Worm (Caenorhabditis elegans) whole organism, L4 larva: Measurements from ENCODE around the gene srt-65.

Experiments used
- aha-1 ChIP-seq: fragments of 150-350 bp; peaks from one replicate; lab custom pipeline; 2014; ENCODE audit warnings: missing biosample characterization, missing genetic modification characterization
- aly-2 ChIP-seq: sonication (generic microtip); optimal IDR thresholded peaks from 2 replicates; lab custom pipeline; 2018; ENCODE audit warnings: missing biosample characterization, missing genetic modification characterization
- ceh-82 ChIP-seq: sonication (generic microtip); optimal IDR thresholded peaks from 2 replicates; lab custom pipeline; 2017; ENCODE audit warnings: missing biosample characterization, missing genetic modification characterization
- lin-38 ChIP-seq: fragments of 200-800 bp; sonication (Bioruptor generic); IDR thresholded peaks from 2 replicates; pipeline ENCODE4 v1.3.6; 2022; ENCODE audit warnings: missing genetic modification reagents, missing genetic modification characterization, missing compliant biosample characterization
- mxl-2 ChIP-seq: fragments of 200-800 bp; sonication (Bioruptor generic); conservative IDR thresholded peaks from 2 replicates; pipeline ENCODE4 v1.3.6; 2022; ENCODE audit warnings: missing genetic modification reagents, missing genetic modification characterization, missing compliant biosample characterization
- unc-62 ChIP-seq, 3 experiments: fragments of 150-350 bp in 1 of 3; sonication (generic microtip); optimal IDR thresholded peaks in 2 of 3; peaks in 1 of 3; 1 replicate in 1 of 3; 2 replicates in 2 of 3; lab custom pipeline; 2014 to 2017; ENCODE audit warnings: missing biosample characterization in 3 of 3, missing genetic modification characterization in 3 of 3, missing genetic modification reagents in 3 of 3, missing genotype in 1 of 3
- zfp-3 ChIP-seq: fragments of 200-800 bp; sonication (Bioruptor generic); conservative IDR thresholded peaks from 2 replicates; pipeline ENCODE4 v1.3.6; 2022; ENCODE audit warnings: missing genetic modification reagents, missing genetic modification characterization, missing compliant biosample characterization

srt-65 gene

ce11 chrV:5131380-5131779 lies 41.4 kb downstream of the srt-65 start (continued):
- TF ChIP-seq unc-62 (GFP tag; optimal IDR thresholded peaks at IDR 0.05 in 1 of 2; lab: Kevin White, UChicago), result peak in 1 of 2 experiments; percentile 85
- no peak for TF ChIP-seq unc-62 (tag; optimal IDR thresholded peaks at IDR 0.05; lab: Kevin White, UChicago)

- TF ChIP-seq ceh-82 (no peak), aha-1 (tag; lab: Kevin White, UChicago) (peak; percentile 79), unc-62 (GFP tag; optimal IDR thresholded peaks at IDR 0.05 in 1 of 2; lab: Kevin White, UChicago) (peak in 1 of 2 experiments; percentile 4), unc-62 (tag; optimal IDR thresholded peaks at IDR 0.05; lab: Kevin White, UChicago) (no peak)
Measured at ce11 chrV:5130018-5130417, 42.7 kb downstream of the srt-65 start, which contains the start of gene F14F9.8. F14F9.8 (plus strand) TSS chrV:5130318.

- TF ChIP-seq ceh-82 (no peak), zfp-3 (GFP tag; lab: Robert Waterston, UW) (no peak), lin-38 (GFP tag; lab: Robert Waterston, UW) (no peak), mxl-2 (GFP tag; lab: Robert Waterston, UW) (no peak), aly-2 (no peak)
- TF ChIP-seq, all 104 proteins: peak for 0
Measured at ce11 chrV:5126793-5127192, 45.9 kb downstream of the srt-65 start, which contains the start of gene F14F9.5. F14F9.5 (plus strand) TSS chrV:5127093.
